Worm (Caenorhabditis elegans) whole organism, L4 larva: ENCODE data around the gene pxf-1.
A peak's percentile ranks its signal among the peaks of the same experiment; 100 is the strongest.

Source experiments
- D1046.2 ChIP-seq: fragments of 200-800 bp; sonication (Bioruptor generic); IDR thresholded peaks from 2 replicates; pipeline ENCODE4 v1.3.6; 2022; ENCODE audit warnings: missing genetic modification characterization, missing compliant biosample characterization
- F26F4.8 ChIP-seq: fragments of 200-800 bp; sonication (Bioruptor generic); conservative IDR thresholded peaks from 2 replicates; pipeline ENCODE4 v1.3.6; 2022; ENCODE audit warnings: missing genetic modification characterization, missing compliant biosample characterization
- F49E8.2 ChIP-seq: sonication (generic microtip); optimal IDR thresholded peaks from 2 replicates; lab custom pipeline; 2016; ENCODE audit warnings: missing compliant biosample characterization, mild to moderate bottlenecking, missing genetic modification characterization, borderline replicate concordance
- T26A8.4 ChIP-seq: fragments of 200-800 bp; sonication (Bioruptor generic); IDR thresholded peaks from 2 replicates; pipeline ENCODE4 v1.3.6; 2022; ENCODE audit warnings: missing genetic modification characterization, missing compliant biosample characterization
- Y5F2A.4 ChIP-seq: fragments of 200-800 bp; sonication (Bioruptor generic); optimal IDR thresholded peaks from 2 replicates; lab custom pipeline; 2018; ENCODE audit warnings: mild to moderate bottlenecking, missing genetic modification characterization, missing compliant biosample characterization
- ZK337.2 ChIP-seq: fragments of 200-800 bp; sonication (Bioruptor generic); IDR thresholded peaks from 2 replicates; pipeline ENCODE4 v1.3.6; 2022; ENCODE audit warnings: missing genetic modification reagents, missing genetic modification characterization, missing compliant biosample characterization
- ZK546.5 ChIP-seq, 2 experiments: sonication (generic microtip); optimal IDR thresholded peaks; 2 replicates each; lab custom pipeline; 2017; ENCODE audit warnings: missing biosample characterization in 2 of 2, missing genetic modification characterization in 2 of 2
- aha-1 ChIP-seq: fragments of 150-350 bp; peaks from one replicate; lab custom pipeline; 2014; ENCODE audit warnings: missing biosample characterization, missing genetic modification characterization
- ceh-44 ChIP-seq: fragments of 200-800 bp; sonication (Bioruptor generic); IDR thresholded peaks from 2 replicates; pipeline ENCODE4 v1.3.6; 2022; ENCODE audit warnings: missing genetic modification reagents, missing genetic modification characterization, missing compliant biosample characterization
- ceh-82 ChIP-seq: sonication (generic microtip); optimal IDR thresholded peaks from 2 replicates; lab custom pipeline; 2017; ENCODE audit warnings: missing biosample characterization, missing genetic modification characterization
- cey-2 ChIP-seq: sonication (generic microtip); optimal IDR thresholded peaks from 3 replicates; lab custom pipeline; 2017; ENCODE audit warnings: missing genetic modification characterization, mild to moderate bottlenecking, missing compliant biosample characterization, antibody characterized with exemption, borderline replicate concordance; ENCODE audit not compliant: insufficient read depth
- ctbp-1 ChIP-seq: fragments of 200-800 bp; sonication (Bioruptor generic); IDR thresholded peaks from 2 replicates; pipeline ENCODE4 v1.3.6; 2022; ENCODE audit warnings: missing genetic modification reagents, missing genetic modification characterization, missing compliant biosample characterization
- daf-8 ChIP-seq: fragments of 200-800 bp; sonication (Bioruptor generic); IDR thresholded peaks from 2 replicates; pipeline ENCODE4 v1.3.6; 2022; ENCODE audit warnings: missing genetic modification characterization, missing compliant biosample characterization
- dmd-6 ChIP-seq: fragments of 200-800 bp; sonication (Bioruptor generic); IDR thresholded peaks from 2 replicates; pipeline ENCODE4 v1.3.6; 2022; ENCODE audit warnings: missing genetic modification reagents, missing genetic modification characterization, missing compliant biosample characterization
- dpl-1 ChIP-seq: fragments of 150-350 bp; optimal IDR thresholded peaks from 2 replicates; lab custom pipeline; 2014; ENCODE audit warnings: missing biosample characterization, missing genetic modification reagents, missing genetic modification characterization
- egl-43 ChIP-seq: fragments of 200-800 bp; sonication (Bioruptor generic); IDR thresholded peaks from 2 replicates; pipeline ENCODE4 v1.3.6; 2022; ENCODE audit warnings: missing genetic modification reagents, missing genetic modification characterization, missing compliant biosample characterization
- fos-1 ChIP-seq: fragments of 150-350 bp; optimal IDR thresholded peaks from 2 replicates; lab custom pipeline; 2014; ENCODE audit warnings: missing biosample characterization, missing genetic modification characterization
- hlh-30 ChIP-seq: sonication (generic microtip); optimal IDR thresholded peaks from 2 replicates; lab custom pipeline; 2017; ENCODE audit warnings: antibody characterized with exemption, mild to moderate bottlenecking, missing genetic modification characterization, missing compliant biosample characterization; ENCODE audit not compliant: insufficient read depth
- jun-1 ChIP-seq: fragments of 150-350 bp; optimal IDR thresholded peaks from 2 replicates; lab custom pipeline; 2014; ENCODE audit warnings: missing biosample characterization, missing genetic modification reagents, missing genetic modification characterization
- lim-7 ChIP-seq: fragments of 200-800 bp; sonication (Bioruptor generic); IDR thresholded peaks from 2 replicates; pipeline ENCODE4 v1.3.6; 2022; ENCODE audit warnings: missing genetic modification characterization, missing compliant biosample characterization
- lin-1 ChIP-seq: fragments of 200-800 bp; sonication (Bioruptor generic); IDR thresholded peaks from 2 replicates; pipeline ENCODE4 v1.3.6; 2022; ENCODE audit warnings: missing genetic modification reagents, missing genetic modification characterization, missing compliant biosample characterization
- lin-39 ChIP-seq: fragments of 150-350 bp; optimal IDR thresholded peaks from 2 replicates; lab custom pipeline; 2014; ENCODE audit warnings: missing biosample characterization, missing genetic modification reagents, missing genetic modification characterization
- lir-3 ChIP-seq: sonication (generic microtip); optimal IDR thresholded peaks from 2 replicates; lab custom pipeline; 2016; ENCODE audit warnings: mild to moderate bottlenecking, missing genetic modification characterization, missing compliant biosample characterization
- lsy-2 ChIP-seq, 2 experiments: fragments of 150-350 bp in 1 of 2; sonication (generic microtip) in 1 of 2; optimal IDR thresholded peaks; 2 replicates each; lab custom pipeline; 2014 to 2017; ENCODE audit warnings: missing biosample characterization in 2 of 2, missing genetic modification characterization in 2 of 2
- madf-9 ChIP-seq: fragments of 200-800 bp; sonication (Bioruptor generic); conservative IDR thresholded peaks from 2 replicates; pipeline ENCODE4 v1.3.6; 2022; ENCODE audit warnings: missing genetic modification reagents, missing genetic modification characterization, missing compliant biosample characterization
- mep-1 ChIP-seq: fragments of 150-350 bp; sonication (generic microtip); optimal IDR thresholded peaks from 3 replicates; lab custom pipeline; 2014; ENCODE audit warnings: missing biosample characterization, missing genetic modification characterization
- mes-2 ChIP-seq: sonication (generic microtip); optimal IDR thresholded peaks from 2 replicates; lab custom pipeline; 2016; ENCODE audit warnings: missing genotype, mild to moderate bottlenecking, missing genetic modification characterization, missing compliant biosample characterization; ENCODE audit not compliant: poor library complexity, severe bottlenecking
- mxl-2 ChIP-seq: fragments of 200-800 bp; sonication (Bioruptor generic); conservative IDR thresholded peaks from 2 replicates; pipeline ENCODE4 v1.3.6; 2022; ENCODE audit warnings: missing genetic modification reagents, missing genetic modification characterization, missing compliant biosample characterization
- mxl-3 ChIP-seq: fragments of 200-800 bp; sonication (Bioruptor generic); optimal IDR thresholded peaks from 2 replicates; lab custom pipeline; 2018; ENCODE audit warnings: mild to moderate bottlenecking, missing genetic modification characterization, missing compliant biosample characterization
- nhr-41 ChIP-seq: fragments of 200-800 bp; sonication (Bioruptor generic); IDR thresholded peaks from 2 replicates; pipeline ENCODE4 v1.3.6; 2022; ENCODE audit warnings: missing genetic modification reagents, missing genetic modification characterization, missing compliant biosample characterization
- nhr-76 ChIP-seq: fragments of 150-350 bp; optimal IDR thresholded peaks from 2 replicates; lab custom pipeline; 2014; ENCODE audit warnings: missing biosample characterization, missing genetic modification characterization
- php-3 ChIP-seq: fragments of 200-800 bp; sonication (Bioruptor generic); IDR thresholded peaks from 2 replicates; pipeline ENCODE4 v1.3.6; 2022; ENCODE audit warnings: missing genetic modification reagents, missing genetic modification characterization, missing compliant biosample characterization
- rbr-2 ChIP-seq: sonication (generic microtip); optimal IDR thresholded peaks from 2 replicates; lab custom pipeline; 2016; ENCODE audit warnings: missing genotype, missing genetic modification characterization, missing compliant biosample characterization
- saeg-2 ChIP-seq: fragments of 200-800 bp; sonication (Bioruptor generic); IDR thresholded peaks from 2 replicates; pipeline ENCODE4 v1.3.6; 2022; ENCODE audit warnings: missing genetic modification reagents, missing genetic modification characterization, missing compliant biosample characterization
- sdz-12 ChIP-seq: fragments of 200-800 bp; sonication (Bioruptor generic); optimal IDR thresholded peaks from 2 replicates; lab custom pipeline; 2018; ENCODE audit warnings: mild to moderate bottlenecking, missing genetic modification characterization, missing compliant biosample characterization
- set-16 ChIP-seq: fragments of 200-800 bp; sonication (Bioruptor generic); IDR thresholded peaks from 2 replicates; pipeline ENCODE4 v1.3.6; 2022; ENCODE audit warnings: missing genetic modification reagents, missing genetic modification characterization, missing compliant biosample characterization
- skn-1 ChIP-seq: fragments of 150-350 bp; optimal IDR thresholded peaks from 2 replicates; lab custom pipeline; 2014; ENCODE audit warnings: missing biosample characterization, missing genetic modification characterization
- spr-1 ChIP-seq: sonication (generic microtip); optimal IDR thresholded peaks from 2 replicates; lab custom pipeline; 2016; ENCODE audit warnings: mild to moderate bottlenecking, missing genetic modification characterization, missing compliant biosample characterization
- spr-3 ChIP-seq: fragments of 200-800 bp; sonication (Bioruptor generic); optimal IDR thresholded peaks from 2 replicates; lab custom pipeline; 2018; ENCODE audit warnings: mild to moderate bottlenecking, missing genetic modification characterization, missing compliant biosample characterization
- tra-1 ChIP-seq: fragments of 200-800 bp; sonication (Bioruptor generic); IDR thresholded peaks from 2 replicates; pipeline ENCODE4 v1.3.6; 2022; ENCODE audit warnings: missing genetic modification reagents, missing genetic modification characterization, missing compliant biosample characterization
- unc-39 ChIP-seq: sonication (generic microtip); optimal IDR thresholded peaks from 2 replicates; lab custom pipeline; 2017; ENCODE audit warnings: missing biosample characterization, missing genetic modification characterization
- unc-62 ChIP-seq, 3 experiments: fragments of 150-350 bp in 1 of 3; sonication (generic microtip); optimal IDR thresholded peaks in 2 of 3; peaks in 1 of 3; 1 replicate in 1 of 3; 2 replicates in 2 of 3; lab custom pipeline; 2014 to 2017; ENCODE audit warnings: missing biosample characterization in 3 of 3, missing genetic modification characterization in 3 of 3, missing genetic modification reagents in 3 of 3, missing genotype in 1 of 3
- vab-7 ChIP-seq: fragments of 200-800 bp; sonication (Bioruptor generic); IDR thresholded peaks from 2 replicates; pipeline ENCODE4 v1.3.6; 2022; ENCODE audit warnings: missing genetic modification reagents, missing genetic modification characterization, missing compliant biosample characterization
- zag-1 ChIP-seq: fragments of 150-350 bp; optimal IDR thresholded peaks from 2 replicates; lab custom pipeline; 2014; ENCODE audit warnings: missing biosample characterization, missing genetic modification characterization
- zfp-2 ChIP-seq: sonication (generic microtip); optimal IDR thresholded peaks from 2 replicates; lab custom pipeline; 2016; ENCODE audit warnings: mild to moderate bottlenecking, missing genetic modification characterization, missing compliant biosample characterization
- zfp-3 ChIP-seq: fragments of 200-800 bp; sonication (Bioruptor generic); conservative IDR thresholded peaks from 2 replicates; pipeline ENCODE4 v1.3.6; 2022; ENCODE audit warnings: missing genetic modification reagents, missing genetic modification characterization, missing compliant biosample characterization
- zip-11 ChIP-seq: fragments of 200-800 bp; sonication (Bioruptor generic); IDR thresholded peaks from 2 replicates; pipeline ENCODE4 v1.3.6; 2022; ENCODE audit warnings: missing genetic modification characterization, missing compliant biosample characterization

The pxf-1 gene

DNA sequence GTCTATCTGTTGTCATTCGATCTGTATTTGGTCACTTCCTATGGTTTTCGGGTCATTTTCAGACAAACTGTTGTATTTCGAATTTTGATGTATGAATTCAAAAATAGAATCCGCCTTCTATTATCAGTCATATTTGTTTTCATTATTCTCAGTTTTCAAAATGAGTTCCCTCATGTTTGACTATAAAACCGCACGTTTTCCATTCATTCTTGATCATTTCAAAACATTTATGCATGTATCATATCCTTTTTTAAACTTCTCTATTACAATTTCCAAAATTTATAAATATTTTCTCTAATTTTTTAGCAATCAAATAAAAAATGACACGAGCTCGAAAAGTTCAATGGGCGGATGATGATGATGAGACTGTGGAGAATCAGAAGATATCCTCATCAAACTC, 36.3 kb downstream of the pxf-1 start, which contains the start of gene K08F4.12:
TSS of gene K08F4.12 (plus strand) at position 301 of the 400 bp plus-strand sequence.
- TF ChIP-seq hlh-30 (tag; lab: Kevin White, UChicago), result no peak
- no peak for TF ChIP-seq set-16
- TF ChIP-seq ceh-44, result no peak
- no peak for TF ChIP-seq rbr-2 (tag; lab: Kevin White, UChicago)

DNA sequence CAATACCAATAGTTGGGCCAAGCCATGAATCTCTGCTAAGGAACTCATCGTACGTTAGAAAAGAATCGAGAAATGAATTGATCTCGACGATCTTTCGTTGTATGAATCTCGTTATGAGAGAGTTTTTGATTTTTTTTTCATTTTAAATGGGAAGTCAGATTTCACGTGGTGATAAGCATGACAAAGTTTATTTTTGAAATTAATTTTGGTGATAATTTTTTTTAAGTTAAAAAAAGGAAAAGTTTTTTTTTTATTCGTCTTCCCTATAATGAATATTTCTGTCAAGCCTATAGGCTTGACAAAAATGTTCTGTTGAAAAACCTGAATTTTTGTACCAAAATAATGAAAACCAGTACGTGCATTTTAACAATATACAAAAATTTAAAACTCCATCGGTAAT, 38.3 kb downstream of the pxf-1 start, which contains the start of gene K08F4.5:
TSS of gene K08F4.5 (minus strand) at position 101 of the 400 bp plus-strand sequence.
- TF ChIP-seq mxl-3 (GFP tag; lab: Kevin White, UChicago) (no peak), vab-7 (GFP tag; lab: Robert Waterston, UW) (no peak), cey-2 (tag; lab: Kevin White, UChicago) (no peak), tra-1 (no peak), aha-1 (tag; lab: Kevin White, UChicago) (no peak), Y5F2A.4 (no peak), jun-1 (no peak), nhr-41 (GFP tag; lab: Robert Waterston, UW) (no peak), lir-3 (tag; lab: Kevin White, UChicago) (no peak), php-3 (GFP tag; lab: Robert Waterston, UW) (no peak), unc-39 (tag; lab: Kevin White, UChicago) (no peak), lim-7 (GFP tag; lab: Robert Waterston, UW) (no peak), F26F4.8 (GFP tag; lab: Robert Waterston, UW) (no peak), daf-8 (GFP tag; lab: Robert Waterston, UW) (no peak), lin-39 (no peak), D1046.2 (GFP tag; lab: Robert Waterston, UW) (no peak), spr-3 (no peak), ZK546.5 (tag; optimal IDR thresholded peaks at IDR 0.05; lab: Kevin White, UChicago) (no peak), F49E8.2 (tag; lab: Kevin White, UChicago) (no peak)
- TF ChIP-seq, all 104 proteins: peak for 0

DNA sequence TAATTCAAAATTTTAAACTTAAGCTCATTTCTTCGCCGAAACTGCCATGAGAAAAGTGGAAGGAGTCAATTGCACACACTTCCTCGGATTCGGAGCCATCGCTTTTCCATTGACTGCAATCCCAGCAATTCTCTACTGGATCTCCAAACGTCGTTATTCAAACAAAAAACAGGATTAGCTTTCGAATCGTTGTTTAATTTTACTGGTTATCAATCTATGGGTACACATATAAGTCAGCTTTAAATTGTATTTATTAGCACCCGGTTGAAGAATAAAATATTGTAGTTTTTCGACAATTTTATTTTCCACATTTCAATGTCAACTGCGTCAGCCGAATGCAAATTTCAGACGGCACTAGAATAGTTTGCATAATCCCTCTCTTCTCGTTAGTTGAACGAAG, 44.2 kb downstream of the pxf-1 start, which contains the start of gene glt-3:
TSS of gene glt-3 (plus strand) at position 301 of the 400 bp plus-strand sequence.
- TF ChIP-seq ceh-82 (tag; lab: Kevin White, UChicago), result no peak
- no peak for TF ChIP-seq sdz-12
- no peak for TF ChIP-seq zfp-3 (GFP tag; lab: Robert Waterston, UW)
- no peak for TF ChIP-seq spr-1 (tag; lab: Kevin White, UChicago)
- TF ChIP-seq saeg-2 (GFP tag; lab: Robert Waterston, UW), result no peak
- TF ChIP-seq ctbp-1 (GFP tag; lab: Robert Waterston, UW), result no peak
- TF ChIP-seq dmd-6, result no peak
- TF ChIP-seq lin-1 (GFP tag; lab: Robert Waterston, UW), result no peak
- TF ChIP-seq tra-1, result no peak
- TF ChIP-seq mep-1, result no peak
- TF ChIP-seq dpl-1 (GFP tag; lab: Kevin White, UChicago), result no peak
- no peak for TF ChIP-seq cey-2 (tag; lab: Kevin White, UChicago)
- no peak for TF ChIP-seq zip-11 (GFP tag; lab: Robert Waterston, UW)
- TF ChIP-seq fos-1, result no peak
- TF ChIP-seq nhr-76 (tag; lab: Kevin White, UChicago), result no peak
- TF ChIP-seq, all 104 proteins: peak for 0

DNA sequence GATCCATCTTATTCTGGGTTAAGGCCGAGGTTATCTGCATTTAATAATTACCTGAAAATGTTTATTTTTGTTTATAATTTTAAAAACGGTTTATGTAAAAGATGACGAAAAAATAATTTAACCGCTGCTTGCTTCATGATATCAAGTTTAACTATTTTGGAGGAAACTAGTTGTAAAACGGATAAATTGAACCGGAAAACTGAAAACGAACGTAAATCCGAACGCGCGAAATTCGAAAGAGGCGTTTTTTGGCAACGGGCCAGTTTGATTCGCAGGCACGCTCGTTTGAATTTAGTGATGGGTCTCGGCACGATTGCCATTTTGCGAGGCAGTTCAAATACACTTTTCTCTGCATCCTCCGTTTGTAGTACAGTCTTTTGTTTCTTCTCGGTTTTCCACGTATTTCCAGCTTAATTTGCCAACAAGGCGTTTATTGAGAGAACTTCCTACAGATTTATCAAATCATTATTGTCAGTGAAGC, 45.2 kb downstream of the pxf-1 start, which contains the start of the genes gtbp-1 and K08F4.3:
TSS of gene gtbp-1 (minus strand) at position 51 of the 481 bp plus-strand sequence.
TSS of gene K08F4.3 (plus strand) at position 352 of the 481 bp plus-strand sequence.
- TF ChIP-seq zfp-3 (GFP tag; lab: Robert Waterston, UW), result no peak
- TF ChIP-seq mxl-3 (GFP tag; lab: Kevin White, UChicago), result peak; percentile 13
- TF ChIP-seq egl-43 (GFP tag; lab: Robert Waterston, UW), result no peak
- TF ChIP-seq ZK337.2, result no peak
- TF ChIP-seq zag-1, result no peak
- no peak for TF ChIP-seq madf-9 (GFP tag; lab: Robert Waterston, UW)
- TF ChIP-seq ceh-44, result no peak
- TF ChIP-seq mxl-2 (GFP tag; lab: Robert Waterston, UW), result no peak
- TF ChIP-seq T26A8.4, result no peak
- peak; percentile 72 for TF ChIP-seq zfp-2 (tag; lab: Kevin White, UChicago)
- no peak for TF ChIP-seq skn-1 (tag; lab: Kevin White, UChicago)
- no peak for TF ChIP-seq unc-62 (GFP tag; optimal IDR thresholded peaks at IDR 0.05 in 1 of 2; lab: Kevin White, UChicago)
- no peak for TF ChIP-seq unc-62 (tag; optimal IDR thresholded peaks at IDR 0.05; lab: Kevin White, UChicago)
- TF ChIP-seq lsy-2 (tag; optimal IDR thresholded peaks at IDR 0.05; lab: Kevin White, UChicago), result no peak
- TF ChIP-seq mes-2 (tag; lab: Kevin White, UChicago), result no peak
